Fruit fly (Drosophila melanogaster): ENCODE measurements around the gene Mst84B.

Mst84B gene

DNA sequence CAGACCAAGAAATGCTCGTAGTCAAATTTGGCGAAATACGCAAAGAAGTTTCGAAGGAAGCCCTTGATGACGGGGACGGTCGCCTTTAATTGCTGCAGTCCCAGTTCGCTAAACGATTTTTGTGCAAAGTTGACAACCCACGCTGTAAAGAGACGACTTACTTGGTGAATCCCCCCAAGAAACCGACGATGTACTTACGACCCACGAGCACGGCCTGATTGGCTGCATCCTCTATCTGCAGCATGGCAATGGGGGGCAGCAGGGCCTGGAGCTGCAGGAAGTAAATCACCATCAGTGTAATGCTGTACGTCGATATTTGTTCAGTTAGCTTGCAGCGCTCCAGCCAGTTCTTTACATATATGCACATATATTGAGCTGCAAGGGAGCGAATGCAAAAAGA, 21.8 kb downstream of the Mst84B start:
- no peak for TF ChIP-seq ara (GFP tag; IDR thresholded peaks at IDR 0.05)
- TF ChIP-seq nom (GFP tag; optimal IDR thresholded peaks at IDR 0.05): peak; percentile 29

DNA sequence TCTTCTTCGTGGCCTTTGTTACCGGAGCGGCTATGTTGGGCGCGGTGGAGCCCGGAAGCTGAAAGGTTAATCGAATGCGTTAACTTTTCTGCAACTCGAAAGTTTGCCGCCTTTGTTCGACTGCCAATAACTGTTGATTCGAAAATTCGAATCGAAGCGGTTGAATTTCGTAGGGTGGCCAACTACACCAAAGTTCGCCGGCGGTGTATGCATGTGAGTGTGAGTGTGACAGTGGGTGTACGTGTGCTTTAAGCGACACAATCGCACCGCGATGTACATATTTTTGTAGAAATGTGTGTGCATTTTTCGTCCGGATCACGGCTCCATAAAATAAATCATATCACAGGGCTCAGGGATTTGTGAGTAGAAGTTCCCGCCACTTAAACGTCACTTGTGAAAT, 23.5 kb downstream of the Mst84B start:
- TF ChIP-seq tll (GFP tag; optimal IDR thresholded peaks at IDR 0.05): no peak
- TF ChIP-seq CG2129 (GFP tag; IDR thresholded peaks at IDR 0.05; ENCODE audit: partially characterized antibody): no peak
- no peak for TF ChIP-seq crp (GFP tag; optimal IDR thresholded peaks at IDR 0.05)
- no peak for TF ChIP-seq CG17568 (GFP tag; optimal IDR thresholded peaks at IDR 0.05)
- no peak for TF ChIP-seq CG13894 (tag; optimal IDR thresholded peaks at IDR 0.05)
- TF ChIP-seq CG2875 (GFP tag; optimal IDR thresholded peaks at IDR 0.05): no peak
- peak; percentile 84 for TF ChIP-seq E2f2 (GFP tag; IDR thresholded peaks at IDR 0.05)
- no peak for TF ChIP-seq kah (GFP tag; optimal IDR thresholded peaks at IDR 0.05)
- no peak for TF ChIP-seq CG33213 (GFP tag; optimal IDR thresholded peaks at IDR 0.05)
- no peak for TF ChIP-seq schlank (tag; optimal IDR thresholded peaks at IDR 0.05)
- 0 out of 2 replicates have a peak, but pooled peaks have one; percentile 22 for TF ChIP-seq sob (GFP tag; IDR thresholded peaks at IDR 0.05)
- TF ChIP-seq B-H2 (GFP tag; optimal IDR thresholded peaks at IDR 0.05): no peak
- 0 out of 3 replicates have a peak, but pooled peaks have one; percentile 3 for TF ChIP-seq Opbp (GFP tag; IDR thresholded peaks at IDR 0.05; ENCODE audit: partially characterized antibody)
- TF ChIP-seq klu (GFP tag; IDR thresholded peaks at IDR 0.05): no peak
- TF ChIP-seq CG17612 (GFP tag; IDR thresholded peaks at IDR 0.05): no peak
- TF ChIP-seq oc (tag; optimal IDR thresholded peaks at IDR 0.05): no peak
- TF ChIP-seq Dp (GFP tag; optimal IDR thresholded peaks at IDR 0.05): peak; percentile 78
- no peak for TF ChIP-seq CG17361 (GFP tag; IDR thresholded peaks at IDR 0.05)
- no peak for TF ChIP-seq CG4730 (GFP tag; IDR thresholded peaks at IDR 0.05)
- no peak for TF ChIP-seq sens (GFP tag)
- TF ChIP-seq z (GFP tag; IDR thresholded peaks at IDR 0.05): no peak
- no peak for TF ChIP-seq tna (GFP tag; IDR thresholded peaks at IDR 0.05; ENCODE audit: partially characterized antibody)
- no peak for TF ChIP-seq gt (GFP tag; IDR thresholded peaks at IDR 0.05)
- TF ChIP-seq CG2202 (tag; optimal IDR thresholded peaks at IDR 0.05): no peak
- no peak for TF ChIP-seq CG8765 (GFP tag; IDR thresholded peaks at IDR 0.05)
- peak; percentile 67 for TF ChIP-seq CG3995 (GFP tag; optimal IDR thresholded peaks at IDR 0.05)
- TF ChIP-seq CG9932 (GFP tag; IDR thresholded peaks at IDR 0.05): no peak; the same call in 1 of the 2 replicates
- TF ChIP-seq Kr (GFP tag; optimal IDR thresholded peaks at IDR 0.05): no peak
- TF ChIP-seq bbx (GFP tag; IDR thresholded peaks at IDR 0.05; ENCODE audit: partially characterized antibody): no peak
- no peak for TF ChIP-seq lilli (GFP tag; optimal IDR thresholded peaks at IDR 0.05)
- TF ChIP-seq H2.0 (GFP tag; IDR thresholded peaks at IDR 0.05): no peak
- TF ChIP-seq ro (GFP tag; IDR thresholded peaks at IDR 0.05): no peak
- TF ChIP-seq nom (GFP tag; optimal IDR thresholded peaks at IDR 0.05): peak; percentile 34
- TF ChIP-seq sr (GFP tag; IDR thresholded peaks at IDR 0.05): peak; percentile 74
- no peak for TF ChIP-seq jing (GFP tag; optimal IDR thresholded peaks at IDR 0.05)
- TF ChIP-seq pzg (GFP tag; optimal IDR thresholded peaks at IDR 0.05): peak; percentile 39
- no peak for TF ChIP-seq lmd (GFP tag; IDR thresholded peaks at IDR 0.05)
- no peak for TF ChIP-seq CG7556 (GFP tag; optimal IDR thresholded peaks at IDR 0.05)
- TF ChIP-seq CG5953 (GFP tag; IDR thresholded peaks at IDR 0.05): no peak
- no peak for TF ChIP-seq ci (GFP tag; IDR thresholded peaks at IDR 0.05)
- TF ChIP-seq Sry-δ (GFP tag; optimal IDR thresholded peaks at IDR 0.05): no peak
- no peak for TF ChIP-seq peb (GFP tag; IDR thresholded peaks at IDR 0.05)
- no peak for TF ChIP-seq CHES-1-like (GFP tag; optimal IDR thresholded peaks at IDR 0.05)
- no peak for TF ChIP-seq lbe (GFP tag; optimal IDR thresholded peaks at IDR 0.05)
- TF ChIP-seq CG11696 (GFP tag; IDR thresholded peaks at IDR 0.05): no peak
- 0 out of 2 replicates have a peak, but pooled peaks have one; percentile 15 for TF ChIP-seq slbo (GFP tag; IDR thresholded peaks at IDR 0.05)
- peak; percentile 84 for TF ChIP-seq cg (GFP tag; optimal IDR thresholded peaks at IDR 0.05)
- no peak for TF ChIP-seq lab (GFP tag; optimal IDR thresholded peaks at IDR 0.05)

Data from whole organism, embryonic.